Worm (Caenorhabditis elegans) whole organism, early embryonic: ENCODE measurements around the gene sdz-23.

Experiments used
- B0310.2 ChIP-seq: sonication (generic microtip); optimal IDR thresholded peaks from 2 replicates; lab custom pipeline; 2016; ENCODE audit warnings: mild to moderate bottlenecking, missing genetic modification characterization, missing compliant biosample characterization
- F13C5.2 ChIP-seq: sonication (generic microtip); optimal IDR thresholded peaks from 2 replicates; lab custom pipeline; 2017; ENCODE audit warnings: mild to moderate bottlenecking, missing genetic modification characterization, inconsistent platforms, missing compliant biosample characterization
- aly-1 ChIP-seq: sonication (generic microtip); optimal IDR thresholded peaks from 2 replicates; lab custom pipeline; 2016; ENCODE audit warnings: missing genetic modification characterization, missing compliant biosample characterization
- ama-1 ChIP-seq: fragments of 150-350 bp; optimal IDR thresholded peaks from 2 replicates; lab custom pipeline; 2014
- ceh-13 ChIP-seq: fragments of 200-800 bp; sonication (Bioruptor generic); optimal IDR thresholded peaks from 2 replicates; lab custom pipeline; 2018; ENCODE audit warnings: mild to moderate bottlenecking, missing genetic modification characterization, missing compliant biosample characterization
- ceh-36 ChIP-seq: sonication (generic microtip); optimal IDR thresholded peaks from 2 replicates; lab custom pipeline; 2016; ENCODE audit warnings: missing genetic modification characterization, inconsistent platforms, missing compliant biosample characterization
- ets-7 ChIP-seq: sonication (generic microtip); optimal IDR thresholded peaks from 2 replicates; lab custom pipeline; 2016; ENCODE audit warnings: missing genotype, missing genetic modification characterization, missing compliant biosample characterization
- flt-1 ChIP-seq: fragments of 200-800 bp; sonication (Bioruptor generic); IDR thresholded peaks from 2 replicates; pipeline ENCODE4 v1.3.6; 2022; ENCODE audit warnings: missing genetic modification characterization, missing compliant biosample characterization
- hmbx-1 ChIP-seq: sonication (generic microtip); optimal IDR thresholded peaks from 2 replicates; lab custom pipeline; 2016; ENCODE audit warnings: mild to moderate bottlenecking, missing genetic modification characterization, missing compliant biosample characterization
- hmg-4 ChIP-seq: fragments of 200-800 bp; sonication (Bioruptor generic); optimal IDR thresholded peaks from 2 replicates; lab custom pipeline; 2018; ENCODE audit warnings: mild to moderate bottlenecking, missing genetic modification characterization, missing compliant biosample characterization
- hnd-1 ChIP-seq: sonication (generic microtip); optimal IDR thresholded peaks from 2 replicates; lab custom pipeline; 2016; ENCODE audit warnings: missing genetic modification characterization, missing compliant biosample characterization
- pes-1 ChIP-seq: fragments of 200-800 bp; sonication (Bioruptor generic); IDR thresholded peaks from 2 replicates; pipeline ENCODE4 v1.3.6; 2022; ENCODE audit warnings: missing genetic modification reagents, missing genetic modification characterization, missing compliant biosample characterization
- scrt-1 ChIP-seq: fragments of 200-800 bp; sonication (Bioruptor generic); IDR thresholded peaks from 2 replicates; pipeline ENCODE4 v1.3.6; 2022; ENCODE audit warnings: missing genetic modification characterization, missing compliant biosample characterization
- sea-1 ChIP-seq: fragments of 200-800 bp; sonication (Bioruptor generic); conservative IDR thresholded peaks from 2 replicates; pipeline ENCODE4 v1.3.6; 2022; ENCODE audit warnings: missing genetic modification characterization, missing compliant biosample characterization
- tbx-11 ChIP-seq: fragments of 200-800 bp; sonication (Bioruptor generic); IDR thresholded peaks from 2 replicates; pipeline ENCODE4 v1.3.6; 2022; ENCODE audit warnings: missing genetic modification characterization, missing compliant biosample characterization
- tbx-37 ChIP-seq: fragments of 200-800 bp; sonication (Bioruptor generic); conservative IDR thresholded peaks from 2 replicates; pipeline ENCODE4 v1.3.6; 2022; ENCODE audit warnings: missing genetic modification reagents, missing genetic modification characterization, missing compliant biosample characterization
- tra-4 ChIP-seq: sonication (generic microtip); optimal IDR thresholded peaks from 2 replicates; lab custom pipeline; 2017; ENCODE audit warnings: missing genetic modification characterization, missing compliant biosample characterization

Gene sdz-23

DNA sequence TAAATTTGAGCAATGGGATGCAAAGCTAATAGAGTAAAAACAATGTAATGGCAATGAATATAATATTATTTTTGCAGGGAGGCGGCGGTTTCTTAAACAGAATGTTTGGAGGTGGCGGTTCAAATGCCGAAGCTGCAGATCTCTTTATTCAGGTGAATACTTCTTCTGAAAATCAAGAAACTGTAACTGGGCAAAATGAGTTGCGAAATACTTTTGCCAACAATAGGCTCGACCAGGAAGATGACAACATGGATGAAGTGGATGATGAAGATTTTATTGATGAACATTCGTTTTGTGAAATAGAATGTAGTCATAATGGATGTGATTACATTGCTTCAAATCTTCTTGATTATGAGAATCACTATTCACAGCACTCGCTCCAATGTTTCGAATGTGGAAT lies 31.4 kb downstream of the sdz-23 start:
- no peak for TF ChIP-seq flt-1 (GFP tag; lab: Robert Waterston, UW)
- no peak for TF ChIP-seq pes-1 (GFP tag; lab: Robert Waterston, UW)
- no peak for TF ChIP-seq F13C5.2
- TF ChIP-seq ama-1 (lab: Kevin White, UChicago), result no peak
- no peak for TF ChIP-seq tbx-37 (GFP tag; lab: Robert Waterston, UW)

DNA sequence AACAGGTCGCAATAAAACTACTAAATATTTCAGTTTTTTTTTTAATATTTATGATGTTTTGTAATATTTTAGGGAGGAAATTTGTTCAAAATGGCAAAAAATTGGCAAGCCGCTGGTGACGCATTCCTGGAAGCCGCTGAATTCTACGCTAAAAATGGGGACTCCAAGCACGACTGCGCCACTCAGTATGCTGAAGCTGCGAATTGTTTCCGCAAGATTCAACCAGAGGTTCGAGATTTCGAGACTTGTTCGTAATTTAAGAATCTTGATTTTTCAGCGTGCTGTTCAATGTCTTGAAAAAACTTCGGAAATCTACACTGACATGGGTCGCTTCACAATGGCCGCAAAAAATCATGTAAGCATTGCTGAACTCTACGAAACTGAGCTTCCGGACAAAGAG lies 32.2 kb downstream of the sdz-23 start:
- TF ChIP-seq aly-1 (no peak), ets-7 (tag; lab: Kevin White, UChicago) (no peak), F13C5.2 (no peak), ama-1 (lab: Kevin White, UChicago) (no peak), sea-1 (GFP tag; lab: Robert Waterston, UW) (no peak), tbx-37 (GFP tag; lab: Robert Waterston, UW) (no peak), scrt-1 (GFP tag; lab: Robert Waterston, UW) (no peak), tra-4 (no peak), hmg-4 (GFP tag; lab: Kevin White, UChicago) (no peak), ceh-36 (tag; lab: Kevin White, UChicago) (no peak), tbx-11 (GFP tag; lab: Robert Waterston, UW) (no peak), ceh-13 (GFP tag; lab: Kevin White, UChicago) (no peak), hmbx-1 (tag; lab: Kevin White, UChicago) (no peak), flt-1 (GFP tag; lab: Robert Waterston, UW) (no peak), B0310.2 (tag; lab: Kevin White, UChicago) (no peak), hnd-1 (tag; lab: Kevin White, UChicago) (no peak), pes-1 (GFP tag; lab: Robert Waterston, UW) (no peak)

DNA sequence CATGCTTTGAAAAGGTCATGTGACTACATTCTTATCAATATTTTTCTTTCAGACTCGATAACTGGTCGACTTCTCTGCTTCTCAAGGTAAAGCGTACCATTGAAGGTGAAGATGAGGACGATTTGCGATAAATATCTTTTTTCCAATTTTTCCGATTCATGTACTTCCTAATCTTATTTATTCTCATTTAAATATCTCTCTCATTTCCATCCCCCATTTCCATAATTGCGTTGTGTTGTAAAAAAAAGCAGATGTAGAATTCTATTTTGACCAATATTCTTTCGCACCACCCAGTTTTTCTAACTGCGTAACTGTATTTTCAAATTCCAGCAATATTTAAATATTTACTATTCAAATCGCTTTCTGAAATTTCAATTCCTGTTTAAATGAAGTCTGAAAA lies 33.5 kb downstream of the sdz-23 start, which contains the start of gene D1014.4:
D1014.4 (plus strand) TSS at position 301 of the 400 bp plus-strand sequence.
- TF ChIP-seq hmbx-1 (tag; lab: Kevin White, UChicago) (no peak), B0310.2 (tag; lab: Kevin White, UChicago) (no peak), scrt-1 (GFP tag; lab: Robert Waterston, UW) (no peak), aly-1 (no peak), ceh-13 (GFP tag; lab: Kevin White, UChicago) (no peak), flt-1 (GFP tag; lab: Robert Waterston, UW) (no peak), ceh-36 (tag; lab: Kevin White, UChicago) (no peak), tbx-37 (GFP tag; lab: Robert Waterston, UW) (no peak), pes-1 (GFP tag; lab: Robert Waterston, UW) (no peak), hmg-4 (GFP tag; lab: Kevin White, UChicago) (no peak), ets-7 (tag; lab: Kevin White, UChicago) (no peak), hnd-1 (tag; lab: Kevin White, UChicago) (no peak), tra-4 (no peak), sea-1 (GFP tag; lab: Robert Waterston, UW) (no peak), tbx-11 (GFP tag; lab: Robert Waterston, UW) (no peak), F13C5.2 (no peak), ama-1 (lab: Kevin White, UChicago) (no peak)

DNA sequence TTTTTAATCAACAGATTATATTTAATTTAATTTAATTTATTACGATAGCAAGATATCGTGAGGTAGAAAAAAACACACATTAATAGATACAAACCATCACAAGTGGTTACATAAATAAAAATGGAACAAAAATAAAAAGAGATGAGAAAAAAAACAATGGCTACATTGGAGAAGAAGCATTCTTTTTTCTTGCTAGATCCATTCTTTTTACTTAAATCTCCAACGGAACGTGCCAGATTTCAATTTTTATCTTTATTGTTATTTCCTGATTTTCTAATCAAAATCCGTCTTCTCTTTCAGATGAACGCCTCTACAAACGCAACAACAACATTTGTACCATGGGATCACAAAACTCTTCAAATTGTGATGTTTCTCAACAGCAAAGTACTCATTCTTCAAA lies 44.2 kb downstream of the sdz-23 start, which contains the start of gene D1014.2:
D1014.2 (plus strand) TSS at position 301 of the 400 bp plus-strand sequence.
- TF ChIP-seq B0310.2 (tag; lab: Kevin White, UChicago) (no peak), F13C5.2 (no peak), hmg-4 (GFP tag; lab: Kevin White, UChicago) (no peak), tra-4 (no peak), hmbx-1 (tag; lab: Kevin White, UChicago) (no peak), aly-1 (no peak), pes-1 (GFP tag; lab: Robert Waterston, UW) (no peak), sea-1 (GFP tag; lab: Robert Waterston, UW) (no peak), ceh-13 (GFP tag; lab: Kevin White, UChicago) (no peak), tbx-11 (GFP tag; lab: Robert Waterston, UW) (no peak), ceh-36 (tag; lab: Kevin White, UChicago) (no peak), flt-1 (GFP tag; lab: Robert Waterston, UW) (no peak), hnd-1 (tag; lab: Kevin White, UChicago) (no peak), tbx-37 (GFP tag; lab: Robert Waterston, UW) (no peak), ets-7 (tag; lab: Kevin White, UChicago) (no peak), scrt-1 (GFP tag; lab: Robert Waterston, UW) (no peak), ama-1 (lab: Kevin White, UChicago) (no peak)

ce11 chrV:8144515-8144914 lies 45.1 kb downstream of the sdz-23 start:
- no peak for TF ChIP-seq ama-1 (lab: Kevin White, UChicago)
- TF ChIP-seq ets-7 (tag; lab: Kevin White, UChicago), result no peak
- TF ChIP-seq scrt-1 (GFP tag; lab: Robert Waterston, UW), result no peak
- no peak for TF ChIP-seq sea-1 (GFP tag; lab: Robert Waterston, UW)
- TF ChIP-seq pes-1 (GFP tag; lab: Robert Waterston, UW), result no peak
- TF ChIP-seq hnd-1 (tag; lab: Kevin White, UChicago), result no peak
- no peak for TF ChIP-seq ceh-13 (GFP tag; lab: Kevin White, UChicago)
- TF ChIP-seq ceh-36 (tag; lab: Kevin White, UChicago), result no peak
- TF ChIP-seq B0310.2 (tag; lab: Kevin White, UChicago), result no peak
- no peak for TF ChIP-seq tra-4
- TF ChIP-seq flt-1 (GFP tag; lab: Robert Waterston, UW), result no peak
- TF ChIP-seq F13C5.2, result no peak
- TF ChIP-seq aly-1, result no peak

ce11 chrV:8145329-8145728 lies 45.9 kb downstream of the sdz-23 start, which contains the start of gene D1014.13:
D1014.13 (plus strand) TSS chrV:8145629.
- TF ChIP-seq ets-7 (tag; lab: Kevin White, UChicago) (no peak), hmg-4 (GFP tag; lab: Kevin White, UChicago) (no peak), aly-1 (no peak), hnd-1 (tag; lab: Kevin White, UChicago) (no peak)
